Worm (Caenorhabditis elegans) whole organism, young adult: ENCODE measurements around the gene try-11.

Experiments
- T07F8.4 ChIP-seq: sonication (generic microtip); optimal IDR thresholded peaks from 2 replicates; lab custom pipeline; 2016; ENCODE audit warnings: mild to moderate bottlenecking, missing genetic modification characterization, moderate library complexity, missing compliant biosample characterization
- atf-7 ChIP-seq: sonication (generic microtip); optimal IDR thresholded peaks from 2 replicates; lab custom pipeline; 2017; ENCODE audit warnings: mild to moderate bottlenecking, missing genetic modification characterization, missing compliant biosample characterization
- attf-3 ChIP-seq: fragments of 200-800 bp; sonication (Bioruptor generic); conservative IDR thresholded peaks from 2 replicates; pipeline ENCODE4 v1.3.6; 2022; ENCODE audit warnings: missing genetic modification reagents, missing genetic modification characterization, missing compliant biosample characterization
- attf-5 ChIP-seq: fragments of 200-800 bp; sonication (Bioruptor generic); optimal IDR thresholded peaks from 2 replicates; lab custom pipeline; 2018; ENCODE audit warnings: mild to moderate bottlenecking, missing genetic modification characterization, missing compliant biosample characterization
- ceh-79 ChIP-seq: sonication (generic microtip); optimal IDR thresholded peaks from 2 replicates; lab custom pipeline; 2017; ENCODE audit warnings: mild to moderate bottlenecking, missing genetic modification characterization, missing compliant biosample characterization
- egl-18 ChIP-seq: fragments of 200-800 bp; sonication (Bioruptor generic); IDR thresholded peaks from 2 replicates; pipeline ENCODE4 v1.3.6; 2022; ENCODE audit warnings: missing genetic modification reagents, missing genetic modification characterization, missing compliant biosample characterization
- hlh-12 ChIP-seq: sonication (generic microtip); optimal IDR thresholded peaks from 2 replicates; lab custom pipeline; 2016; ENCODE audit warnings: missing genetic modification characterization, missing compliant biosample characterization
- nfya-1 ChIP-seq: sonication (generic microtip); optimal IDR thresholded peaks from 2 replicates; lab custom pipeline; 2017; ENCODE audit warnings: antibody characterized with exemption, missing compliant biosample characterization, missing genetic modification characterization, borderline replicate concordance; ENCODE audit not compliant: insufficient read depth
- nhr-27 ChIP-seq: fragments of 200-800 bp; sonication (Bioruptor generic); optimal IDR thresholded peaks from 2 replicates; lab custom pipeline; 2018; ENCODE audit warnings: mild to moderate bottlenecking, missing genetic modification characterization, moderate library complexity, missing compliant biosample characterization
- unc-62 ChIP-seq: fragments of 150-350 bp; optimal IDR thresholded peaks from 2 replicates; lab custom pipeline; 2014; ENCODE audit warnings: missing biosample characterization, missing genetic modification reagents, missing genetic modification characterization

- no peak for TF ChIP-seq nfya-1
- no peak for TF ChIP-seq attf-3 (GFP tag; lab: Robert Waterston, UW)
- TF ChIP-seq egl-18 (GFP tag; lab: Robert Waterston, UW): no peak
- TF ChIP-seq ceh-79 (tag; lab: Kevin White, UChicago): no peak
- TF ChIP-seq hlh-12 (tag; lab: Kevin White, UChicago): no peak
- TF ChIP-seq unc-62 (GFP tag; lab: Kevin White, UChicago): no peak
- no peak for TF ChIP-seq atf-7 (tag; lab: Kevin White, UChicago)
- TF ChIP-seq attf-5 (GFP tag; lab: Kevin White, UChicago): no peak
- no peak for TF ChIP-seq T07F8.4
- TF ChIP-seq nhr-27 (tag; lab: Kevin White, UChicago): no peak
Observed at ce11 chrV:7487518-7487917, 36.0 kb downstream of the try-11 start, which contains the start of gene srbc-7.
